Fruit fly (Drosophila melanogaster): ENCODE data around the gene DZIP1.

dm6 chr3R:24481040-24481439, 34.0 kb upstream of the DZIP1 start:
- no peak for TF ChIP-seq EcR (GFP tag; optimal IDR thresholded peaks at IDR 0.05)
- no peak for TF ChIP-seq Ets98B (GFP tag; IDR thresholded peaks at IDR 0.05)
- TF ChIP-seq CG8301 (tag; optimal IDR thresholded peaks at IDR 0.05) = no peak
- TF ChIP-seq CG12605 (GFP tag; IDR thresholded peaks at IDR 0.05) = no peak
- TF ChIP-seq D1 (tag; optimal IDR thresholded peaks at IDR 0.05) = no peak
- TF ChIP-seq Pif1B (GFP tag; optimal IDR thresholded peaks at IDR 0.05) = no peak
- no peak for TF ChIP-seq fd96Ca (GFP tag; IDR thresholded peaks at IDR 0.05)
- no peak for TF ChIP-seq CG15710 (tag; optimal IDR thresholded peaks at IDR 0.05)
- TF ChIP-seq CG13204 (GFP tag; optimal IDR thresholded peaks at IDR 0.05) = no peak
- no peak for TF ChIP-seq CG34367 (tag; optimal IDR thresholded peaks at IDR 0.05)
- no peak for TF ChIP-seq CG10348 (GFP tag; IDR thresholded peaks at IDR 0.05)
- no peak for TF ChIP-seq Snoo (tag; optimal IDR thresholded peaks at IDR 0.05)
